Fruit fly (Drosophila melanogaster): Measurements from ENCODE around the gene sta.
A peak's percentile ranks its signal among the peaks of the same experiment; 100 is the strongest.

The sta gene

dm6 chrX:1507751-1508150 lies 24.5 kb upstream of the sta start, which contains the start of gene Nmdar2:
Nmdar2 (minus strand) TSS chrX:1507809.
- TF ChIP-seq CG4496 (GFP tag; IDR thresholded peaks at IDR 0.05), result no peak
- TF ChIP-seq D1 (tag; optimal IDR thresholded peaks at IDR 0.05), result no peak
- TF ChIP-seq CG15710 (tag; optimal IDR thresholded peaks at IDR 0.05), result no peak
- no peak for TF ChIP-seq CG12605 (GFP tag; IDR thresholded peaks at IDR 0.05)
- TF ChIP-seq CG10348 (GFP tag; IDR thresholded peaks at IDR 0.05), result no peak
- TF ChIP-seq Snoo (tag; optimal IDR thresholded peaks at IDR 0.05), result no peak
- no peak for TF ChIP-seq CG17806 (tag; optimal IDR thresholded peaks at IDR 0.05)
- TF ChIP-seq CG8301 (tag; optimal IDR thresholded peaks at IDR 0.05), result no peak
- no peak for TF ChIP-seq fd96Ca (GFP tag; IDR thresholded peaks at IDR 0.05)
- TF ChIP-seq Ets98B (GFP tag; IDR thresholded peaks at IDR 0.05), result no peak
- TF ChIP-seq CG9948 (tag; optimal IDR thresholded peaks at IDR 0.05), result no peak
- TF ChIP-seq CG14655 (GFP tag; optimal IDR thresholded peaks at IDR 0.05), result no peak
- no peak for TF ChIP-seq CG32121 (GFP tag; IDR thresholded peaks at IDR 0.05)
- no peak for TF ChIP-seq Pif1A (GFP tag; optimal IDR thresholded peaks at IDR 0.05)
- TF ChIP-seq EcR (GFP tag; optimal IDR thresholded peaks at IDR 0.05), result no peak
- no peak for TF ChIP-seq CG34367 (tag; optimal IDR thresholded peaks at IDR 0.05)
- TF ChIP-seq gl (tag; optimal IDR thresholded peaks at IDR 0.05), result no peak
- no peak for TF ChIP-seq CG13204 (GFP tag; optimal IDR thresholded peaks at IDR 0.05)

- no peak for TF ChIP-seq CG8159 (tag; optimal IDR thresholded peaks at IDR 0.05)
- TF ChIP-seq fd96Ca (GFP tag; IDR thresholded peaks at IDR 0.05), result no peak
- no peak for TF ChIP-seq CG10348 (GFP tag; IDR thresholded peaks at IDR 0.05)
- no peak for TF ChIP-seq CG12605 (GFP tag; IDR thresholded peaks at IDR 0.05)
- no peak for TF ChIP-seq CG32121 (GFP tag; IDR thresholded peaks at IDR 0.05)
- TF ChIP-seq Snoo (tag; optimal IDR thresholded peaks at IDR 0.05), result no peak
- no peak for TF ChIP-seq rn (GFP tag; IDR thresholded peaks at IDR 0.05)
- no peak for TF ChIP-seq EcR (GFP tag; optimal IDR thresholded peaks at IDR 0.05)
- TF ChIP-seq CG15710 (tag; optimal IDR thresholded peaks at IDR 0.05), result no peak
- no peak for TF ChIP-seq CG4496 (GFP tag; IDR thresholded peaks at IDR 0.05)
- no peak for TF ChIP-seq Ets98B (GFP tag; IDR thresholded peaks at IDR 0.05)
- no peak for TF ChIP-seq CG17806 (tag; optimal IDR thresholded peaks at IDR 0.05)
- TF ChIP-seq Pif1B (GFP tag; optimal IDR thresholded peaks at IDR 0.05), result no peak
- no peak for TF ChIP-seq CG8301 (tag; optimal IDR thresholded peaks at IDR 0.05)
These were observed 2.8 kb downstream of the sta start for dm6 chrX:1480426-1480825.

dm6 chrX:1478276-1479122 lies 4.7 kb downstream of the sta start, which contains the start of gene rush:
rush (plus strand) TSS chrX:1478552.
- TF ChIP-seq CG15710 (tag; optimal IDR thresholded peaks at IDR 0.05) (no peak), CG8159 (tag; optimal IDR thresholded peaks at IDR 0.05) (peak; percentile 16), CG8301 (tag; optimal IDR thresholded peaks at IDR 0.05) (no peak), CG4496 (GFP tag; IDR thresholded peaks at IDR 0.05) (peak; percentile 60), Pif1B (GFP tag; optimal IDR thresholded peaks at IDR 0.05) (no peak), fd96Ca (GFP tag; IDR thresholded peaks at IDR 0.05) (peak; percentile 28; the same call in 1 of the 3 replicates), CG32121 (GFP tag; IDR thresholded peaks at IDR 0.05) (no peak; the same call in 1 of the 2 replicates)

dm6 chrX:1476848-1477247 lies 6.4 kb downstream of the sta start, which contains the start of the genes Rab27 and mei-38:
Rab27 (minus strand) TSS chrX:1476974.
mei-38 (plus strand) TSS chrX:1477063.
- TF ChIP-seq CG9948 (tag; optimal IDR thresholded peaks at IDR 0.05) (no peak), CG4496 (GFP tag; IDR thresholded peaks at IDR 0.05) (0 out of 3 replicates have a peak, but pooled peaks have one; percentile 37), Ets98B (GFP tag; IDR thresholded peaks at IDR 0.05) (peak; percentile 21)

dm6 chrX:1476436-1476835 lies 6.8 kb downstream of the sta start:
- TF ChIP-seq CG15710 (tag; optimal IDR thresholded peaks at IDR 0.05) (no peak), CG12605 (GFP tag; IDR thresholded peaks at IDR 0.05) (peak; percentile 56; the same call in 1 of the 2 replicates)

dm6 chrX:1472222-1472621 lies 11.0 kb downstream of the sta start, which contains the start of gene CG14780:
CG14780 (plus strand) TSS chrX:1472522.
- no peak for TF ChIP-seq CG14655 (GFP tag; optimal IDR thresholded peaks at IDR 0.05)
- TF ChIP-seq CG9948 (tag; optimal IDR thresholded peaks at IDR 0.05), result no peak
- TF ChIP-seq CG10348 (GFP tag; IDR thresholded peaks at IDR 0.05), result no peak
- TF ChIP-seq CG17806 (tag; optimal IDR thresholded peaks at IDR 0.05), result no peak
- TF ChIP-seq Ets98B (GFP tag; IDR thresholded peaks at IDR 0.05), result no peak

- TF ChIP-seq Ets98B (GFP tag; IDR thresholded peaks at IDR 0.05), result peak; percentile 52; the same call in 1 of the 2 replicates
- no peak for TF ChIP-seq CG13204 (GFP tag; optimal IDR thresholded peaks at IDR 0.05)
- peak; percentile 47; the same call in 1 of the 2 replicates for TF ChIP-seq CG32121 (GFP tag; IDR thresholded peaks at IDR 0.05)
- peak; percentile 78 for TF ChIP-seq fd96Ca (GFP tag; IDR thresholded peaks at IDR 0.05)
- TF ChIP-seq CG8301 (tag; optimal IDR thresholded peaks at IDR 0.05), result no peak
- no peak for TF ChIP-seq CG12605 (GFP tag; IDR thresholded peaks at IDR 0.05)
- TF ChIP-seq EcR (GFP tag; optimal IDR thresholded peaks at IDR 0.05), result no peak
- TF ChIP-seq Pif1B (GFP tag; optimal IDR thresholded peaks at IDR 0.05), result no peak
- no peak for TF ChIP-seq CG14655 (GFP tag; optimal IDR thresholded peaks at IDR 0.05)
- peak; percentile 29 for TF ChIP-seq CG9948 (tag; optimal IDR thresholded peaks at IDR 0.05)
- TF ChIP-seq gl (tag; optimal IDR thresholded peaks at IDR 0.05), result no peak
- peak; percentile 27 for TF ChIP-seq CG17806 (tag; optimal IDR thresholded peaks at IDR 0.05)
- TF ChIP-seq CG10348 (GFP tag; IDR thresholded peaks at IDR 0.05), result no peak
- peak; percentile 10 for TF ChIP-seq Snoo (tag; optimal IDR thresholded peaks at IDR 0.05)
- TF ChIP-seq CG4496 (GFP tag; IDR thresholded peaks at IDR 0.05), result peak; percentile 70
- no peak for TF ChIP-seq rn (GFP tag; IDR thresholded peaks at IDR 0.05)
- TF ChIP-seq D1 (tag; optimal IDR thresholded peaks at IDR 0.05), result no peak
- TF ChIP-seq CG34367 (tag; optimal IDR thresholded peaks at IDR 0.05), result no peak
- TF ChIP-seq CG15710 (tag; optimal IDR thresholded peaks at IDR 0.05), result peak; percentile 18
- no peak for TF ChIP-seq Pif1A (GFP tag; optimal IDR thresholded peaks at IDR 0.05)
- peak; percentile 1 for TF ChIP-seq CG8159 (tag; optimal IDR thresholded peaks at IDR 0.05)
These were observed 12.7 kb downstream of the sta start, which contains the start of gene pck for dm6 chrX:1470562-1470961. pck (plus strand) TSS chrX:1470666.
